Worm (Caenorhabditis elegans) whole organism, young adult: ENCODE results near the gene ttr-3.

ENCODE experiments used
- C06A6.2 ChIP-seq: fragments of 200-800 bp; sonication (Bioruptor generic); conservative IDR thresholded peaks from 2 replicates; pipeline ENCODE4 v1.3.6; 2022; ENCODE audit warnings: missing genetic modification characterization, missing compliant biosample characterization
- F39B2.1 ChIP-seq: fragments of 200-800 bp; sonication (Bioruptor generic); IDR thresholded peaks from 2 replicates; pipeline ENCODE4 v1.3.6; 2022; ENCODE audit warnings: missing genetic modification reagents, missing genetic modification characterization, missing compliant biosample characterization
- T07F8.4 ChIP-seq: sonication (generic microtip); optimal IDR thresholded peaks from 2 replicates; lab custom pipeline; 2016; ENCODE audit warnings: mild to moderate bottlenecking, missing genetic modification characterization, moderate library complexity, missing compliant biosample characterization
- ZK185.1 ChIP-seq: sonication (generic microtip); optimal IDR thresholded peaks from 2 replicates; lab custom pipeline; 2016; ENCODE audit warnings: mild to moderate bottlenecking, missing genetic modification characterization, missing compliant biosample characterization; ENCODE audit not compliant: poor library complexity, severe bottlenecking
- ama-1 ChIP-seq, 3 experiments: fragments of 150-350 bp in 1 of 3; sonication (generic microtip) in 2 of 3; optimal IDR thresholded peaks; 2 replicates each; lab custom pipeline; 2014 to 2018; ENCODE audit warnings: missing biosample characterization in 2 of 3, missing genetic modification characterization in 2 of 3, missing genetic modification reagents in 2 of 3
- hsf-1 ChIP-seq: fragments of 200-800 bp; sonication (Bioruptor generic); IDR thresholded peaks from 2 replicates; pipeline ENCODE4 v1.3.6; 2022; ENCODE audit warnings: missing genetic modification reagents, missing genetic modification characterization, missing compliant biosample characterization
- nfya-1 ChIP-seq: sonication (generic microtip); optimal IDR thresholded peaks from 2 replicates; lab custom pipeline; 2017; ENCODE audit warnings: antibody characterized with exemption, missing compliant biosample characterization, missing genetic modification characterization, borderline replicate concordance; ENCODE audit not compliant: insufficient read depth
- pha-4 ChIP-seq: fragments of 150-350 bp; sonication (generic microtip); optimal IDR thresholded peaks from 2 replicates; lab custom pipeline; 2014; ENCODE audit warnings: missing biosample characterization, missing genetic modification reagents, missing genetic modification characterization
- snpc-4 ChIP-seq, 5 experiments: fragments of 150-350 bp in 1 of 5; sonication (generic microtip) in 4 of 5; optimal IDR thresholded peaks; 2 replicates each; lab custom pipeline; 2014 to 2018; ENCODE audit warnings: missing genetic modification characterization in 5 of 5, missing biosample characterization in 3 of 5, antibody characterized with exemption in 2 of 5, mild to moderate bottlenecking in 2 of 5, missing compliant biosample characterization in 2 of 5, missing genotype in 2 of 5, moderate library complexity in 2 of 5, missing genetic modification reagents in 1 of 5
- zfh-2 ChIP-seq: fragments of 200-800 bp; sonication (Bioruptor generic); conservative IDR thresholded peaks from 2 replicates; pipeline ENCODE4 v1.3.6; 2022; ENCODE audit warnings: missing genetic modification reagents, missing genetic modification characterization, missing compliant biosample characterization

- TF ChIP-seq C06A6.2 (GFP tag; lab: Robert Waterston, UW), result no peak
- TF ChIP-seq F39B2.1 (GFP tag; lab: Robert Waterston, UW), result no peak
- no peak for TF ChIP-seq snpc-4 (GFP tag; optimal IDR thresholded peaks at IDR 0.05; lab: Kevin White, UChicago)
- no peak for TF ChIP-seq snpc-4 (tag; optimal IDR thresholded peaks at IDR 0.05; lab: Kevin White, UChicago)
- peak; percentile 80 for TF ChIP-seq zfh-2 (GFP tag; lab: Robert Waterston, UW)
- TF ChIP-seq nfya-1 (tag; lab: Kevin White, UChicago), result no peak
- no peak for TF ChIP-seq T07F8.4
- TF ChIP-seq pha-4 (tag; lab: Kevin White, UChicago), result no peak
- no peak for TF ChIP-seq ama-1 (optimal IDR thresholded peaks at IDR 0.05; lab: Kevin White, UChicago)
- TF ChIP-seq ama-1 (GFP tag; optimal IDR thresholded peaks at IDR 0.05; lab: Kevin White, UChicago), result no peak
- no peak for TF ChIP-seq ZK185.1
- TF ChIP-seq hsf-1 (GFP tag; lab: Robert Waterston, UW), result no peak
These were observed 21.2 kb downstream of the ttr-3 start for ce11 chrIII:9905307-9905706.
